Worm (Caenorhabditis elegans) whole organism, L4 larva: ENCODE measurements around the gene coh-3.

ENCODE experiments used
- T26A8.4 ChIP-seq: fragments of 200-800 bp; sonication (Bioruptor generic); IDR thresholded peaks from 2 replicates; pipeline ENCODE4 v1.3.6; 2022; ENCODE audit warnings: missing genetic modification characterization, missing compliant biosample characterization
- Y105C5A.15 ChIP-seq: fragments of 200-800 bp; sonication (Bioruptor generic); IDR thresholded peaks from 2 replicates; pipeline ENCODE4 v1.3.6; 2022; ENCODE audit warnings: missing genetic modification characterization, missing compliant biosample characterization
- Y75B8A.6 ChIP-seq: fragments of 200-800 bp; sonication (Bioruptor generic); IDR thresholded peaks from 2 replicates; pipeline ENCODE4 v1.3.6; 2022; ENCODE audit warnings: missing genetic modification reagents, missing genetic modification characterization, missing compliant biosample characterization
- ZK337.2 ChIP-seq: fragments of 200-800 bp; sonication (Bioruptor generic); IDR thresholded peaks from 2 replicates; pipeline ENCODE4 v1.3.6; 2022; ENCODE audit warnings: missing genetic modification reagents, missing genetic modification characterization, missing compliant biosample characterization
- ZK546.5 ChIP-seq, 2 experiments: sonication (generic microtip); optimal IDR thresholded peaks; 2 replicates each; lab custom pipeline; 2017; ENCODE audit warnings: missing biosample characterization in 2 of 2, missing genetic modification characterization in 2 of 2
- aha-1 ChIP-seq: fragments of 150-350 bp; peaks from one replicate; lab custom pipeline; 2014; ENCODE audit warnings: missing biosample characterization, missing genetic modification characterization
- ama-1 ChIP-seq: fragments of 150-350 bp; optimal IDR thresholded peaks from 2 replicates; lab custom pipeline; 2014; ENCODE audit warnings: inconsistent platforms, mixed read lengths
- attf-4 ChIP-seq: sonication (generic microtip); optimal IDR thresholded peaks from 3 replicates; lab custom pipeline; 2017; ENCODE audit warnings: missing biosample characterization, missing genetic modification characterization
- ceh-82 ChIP-seq: sonication (generic microtip); optimal IDR thresholded peaks from 2 replicates; lab custom pipeline; 2017; ENCODE audit warnings: missing biosample characterization, missing genetic modification characterization
- ces-1 ChIP-seq: fragments of 150-350 bp; sonication (generic microtip); optimal IDR thresholded peaks from 4 replicates; lab custom pipeline; 2014; ENCODE audit warnings: missing biosample characterization, missing genetic modification reagents, missing genetic modification characterization
- daf-16 ChIP-seq, 3 experiments: sonication (generic microtip); optimal IDR thresholded peaks; 2 replicates each; lab custom pipeline; 2016 to 2017; ENCODE audit warnings: missing genetic modification characterization in 3 of 3, missing genetic modification reagents in 3 of 3, mild to moderate bottlenecking in 2 of 3, missing compliant biosample characterization in 2 of 3, missing biosample characterization in 1 of 3, moderate library complexity in 1 of 3
- dmd-6 ChIP-seq: fragments of 200-800 bp; sonication (Bioruptor generic); IDR thresholded peaks from 2 replicates; pipeline ENCODE4 v1.3.6; 2022; ENCODE audit warnings: missing genetic modification reagents, missing genetic modification characterization, missing compliant biosample characterization
- dpl-1 ChIP-seq: fragments of 150-350 bp; optimal IDR thresholded peaks from 2 replicates; lab custom pipeline; 2014; ENCODE audit warnings: missing biosample characterization, missing genetic modification reagents, missing genetic modification characterization
- duxl-1 ChIP-seq: sonication (generic microtip); optimal IDR thresholded peaks from 2 replicates; lab custom pipeline; 2016; ENCODE audit warnings: mild to moderate bottlenecking, missing genetic modification characterization, moderate library complexity, missing compliant biosample characterization; ENCODE audit not compliant: poor library complexity
- gei-8 ChIP-seq: fragments of 200-800 bp; sonication (Bioruptor generic); optimal IDR thresholded peaks from 2 replicates; lab custom pipeline; 2018; ENCODE audit warnings: mild to moderate bottlenecking, missing genetic modification characterization, missing compliant biosample characterization
- hlh-30 ChIP-seq: sonication (generic microtip); optimal IDR thresholded peaks from 2 replicates; lab custom pipeline; 2017; ENCODE audit warnings: antibody characterized with exemption, mild to moderate bottlenecking, missing genetic modification characterization, missing compliant biosample characterization; ENCODE audit not compliant: insufficient read depth
- hmg-1.1 ChIP-seq: fragments of 200-800 bp; sonication (Bioruptor generic); IDR thresholded peaks from 2 replicates; pipeline ENCODE4 v1.3.6; 2022; ENCODE audit warnings: missing genetic modification reagents, missing genetic modification characterization, missing compliant biosample characterization
- jun-1 ChIP-seq: fragments of 150-350 bp; optimal IDR thresholded peaks from 2 replicates; lab custom pipeline; 2014; ENCODE audit warnings: missing biosample characterization, missing genetic modification reagents, missing genetic modification characterization
- lim-7 ChIP-seq: fragments of 200-800 bp; sonication (Bioruptor generic); IDR thresholded peaks from 2 replicates; pipeline ENCODE4 v1.3.6; 2022; ENCODE audit warnings: missing genetic modification characterization, missing compliant biosample characterization
- lin-38 ChIP-seq: fragments of 200-800 bp; sonication (Bioruptor generic); IDR thresholded peaks from 2 replicates; pipeline ENCODE4 v1.3.6; 2022; ENCODE audit warnings: missing genetic modification reagents, missing genetic modification characterization, missing compliant biosample characterization
- lir-3 ChIP-seq: sonication (generic microtip); optimal IDR thresholded peaks from 2 replicates; lab custom pipeline; 2016; ENCODE audit warnings: mild to moderate bottlenecking, missing genetic modification characterization, missing compliant biosample characterization
- mdl-1 ChIP-seq, 2 experiments: fragments of 150-350 bp in 1 of 2; sonication (generic microtip) in 1 of 2; optimal IDR thresholded peaks; 2 replicates each; lab custom pipeline; 2014 to 2017; ENCODE audit warnings: missing biosample characterization in 2 of 2, missing genetic modification characterization in 2 of 2
- mep-1 ChIP-seq: fragments of 150-350 bp; sonication (generic microtip); optimal IDR thresholded peaks from 3 replicates; lab custom pipeline; 2014; ENCODE audit warnings: missing biosample characterization, missing genetic modification characterization
- mes-2 ChIP-seq: sonication (generic microtip); optimal IDR thresholded peaks from 2 replicates; lab custom pipeline; 2016; ENCODE audit warnings: missing genotype, mild to moderate bottlenecking, missing genetic modification characterization, missing compliant biosample characterization; ENCODE audit not compliant: poor library complexity, severe bottlenecking
- mxl-2 ChIP-seq: fragments of 200-800 bp; sonication (Bioruptor generic); conservative IDR thresholded peaks from 2 replicates; pipeline ENCODE4 v1.3.6; 2022; ENCODE audit warnings: missing genetic modification reagents, missing genetic modification characterization, missing compliant biosample characterization
- mxl-3 ChIP-seq: fragments of 200-800 bp; sonication (Bioruptor generic); optimal IDR thresholded peaks from 2 replicates; lab custom pipeline; 2018; ENCODE audit warnings: mild to moderate bottlenecking, missing genetic modification characterization, missing compliant biosample characterization
- nhr-28 ChIP-seq: fragments of 150-350 bp; optimal IDR thresholded peaks from 2 replicates; lab custom pipeline; 2014; ENCODE audit warnings: missing biosample characterization, missing genetic modification characterization
- nhr-6 ChIP-seq: fragments of 150-350 bp; optimal IDR thresholded peaks from 2 replicates; lab custom pipeline; 2014; ENCODE audit warnings: missing biosample characterization, missing genetic modification characterization
- nhr-77 ChIP-seq: fragments of 150-350 bp; optimal IDR thresholded peaks from 2 replicates; lab custom pipeline; 2014; ENCODE audit warnings: missing biosample characterization, missing genetic modification characterization
- set-16 ChIP-seq: fragments of 200-800 bp; sonication (Bioruptor generic); IDR thresholded peaks from 2 replicates; pipeline ENCODE4 v1.3.6; 2022; ENCODE audit warnings: missing genetic modification reagents, missing genetic modification characterization, missing compliant biosample characterization
- skn-1 ChIP-seq: fragments of 150-350 bp; optimal IDR thresholded peaks from 2 replicates; lab custom pipeline; 2014; ENCODE audit warnings: missing biosample characterization, missing genetic modification characterization
- snpc-1.2 ChIP-seq: fragments of 200-800 bp; sonication (Bioruptor generic); IDR thresholded peaks from 2 replicates; pipeline ENCODE4 v1.3.6; 2022; ENCODE audit warnings: missing genetic modification reagents, missing genetic modification characterization, missing compliant biosample characterization
- tag-97 ChIP-seq: fragments of 200-800 bp; sonication (Bioruptor generic); IDR thresholded peaks from 2 replicates; pipeline ENCODE4 v1.3.6; 2022; ENCODE audit warnings: missing genetic modification characterization, missing compliant biosample characterization
- unc-130 ChIP-seq: sonication (generic microtip); optimal IDR thresholded peaks from 2 replicates; lab custom pipeline; 2016; ENCODE audit warnings: missing genetic modification reagents, missing genetic modification characterization, missing compliant biosample characterization
- zip-11 ChIP-seq: fragments of 200-800 bp; sonication (Bioruptor generic); IDR thresholded peaks from 2 replicates; pipeline ENCODE4 v1.3.6; 2022; ENCODE audit warnings: missing genetic modification characterization, missing compliant biosample characterization
- ztf-7 ChIP-seq: fragments of 150-350 bp; optimal IDR thresholded peaks from 2 replicates; lab custom pipeline; 2014; ENCODE audit warnings: missing biosample characterization, missing genetic modification characterization

The coh-3 gene

DNA sequence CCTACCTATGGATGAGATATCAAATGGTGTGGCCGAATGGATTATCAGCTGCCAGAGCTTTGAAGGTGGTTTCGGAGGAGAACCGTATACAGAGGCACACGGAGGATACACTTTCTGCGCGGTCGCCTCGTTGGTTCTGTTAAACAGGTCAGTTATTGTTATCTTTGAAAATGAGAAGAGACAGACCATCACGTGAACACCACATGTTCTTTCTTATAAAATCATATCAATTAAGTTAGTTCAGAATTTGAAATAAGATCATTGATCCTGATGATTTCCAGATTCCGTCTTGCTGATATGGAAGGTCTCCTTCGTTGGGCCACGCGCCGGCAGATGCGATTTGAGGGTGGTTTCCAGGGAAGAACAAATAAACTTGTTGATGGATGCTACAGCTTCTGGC is 8.6 kb upstream of the coh-3 start:
- no peak for TF ChIP-seq mes-2 (tag; lab: Kevin White, UChicago)
- no peak for TF ChIP-seq skn-1
- TF ChIP-seq hlh-30, result peak; percentile 58
- peak; percentile 38 for TF ChIP-seq mxl-3 (GFP tag; lab: Kevin White, UChicago)
- no peak for TF ChIP-seq ZK337.2 (GFP tag; lab: Robert Waterston, UW)
- TF ChIP-seq ztf-7, result no peak
- no peak for TF ChIP-seq duxl-1
- TF ChIP-seq Y105C5A.15, result no peak
- peak; percentile 63; the same call in 1 of the 2 replicates for TF ChIP-seq mxl-2 (GFP tag; lab: Robert Waterston, UW)
- no peak for TF ChIP-seq nhr-77 (tag; lab: Kevin White, UChicago)
- TF ChIP-seq dmd-6, result peak; percentile 26; the same call in 1 of the 2 replicates
- no peak for TF ChIP-seq jun-1 (tag; lab: Kevin White, UChicago)
- no peak for TF ChIP-seq mdl-1 (tag; optimal IDR thresholded peaks at IDR 0.05; lab: Kevin White, UChicago)
- TF ChIP-seq zip-11 (GFP tag; lab: Robert Waterston, UW), result no peak
- TF ChIP-seq tag-97 (GFP tag; lab: Robert Waterston, UW), result no peak
- TF ChIP-seq lir-3 (tag; lab: Kevin White, UChicago), result no peak
- peak; percentile 37 for TF ChIP-seq nhr-28 (tag; lab: Kevin White, UChicago)
- TF ChIP-seq Y75B8A.6 (GFP tag; lab: Robert Waterston, UW), result no peak
- TF ChIP-seq set-16, result no peak
- TF ChIP-seq hmg-1.1 (GFP tag; lab: Robert Waterston, UW), result no peak
- TF ChIP-seq nhr-6 (tag; lab: Kevin White, UChicago), result no peak
- TF ChIP-seq mep-1 (tag; lab: Kevin White, UChicago), result no peak

DNA sequence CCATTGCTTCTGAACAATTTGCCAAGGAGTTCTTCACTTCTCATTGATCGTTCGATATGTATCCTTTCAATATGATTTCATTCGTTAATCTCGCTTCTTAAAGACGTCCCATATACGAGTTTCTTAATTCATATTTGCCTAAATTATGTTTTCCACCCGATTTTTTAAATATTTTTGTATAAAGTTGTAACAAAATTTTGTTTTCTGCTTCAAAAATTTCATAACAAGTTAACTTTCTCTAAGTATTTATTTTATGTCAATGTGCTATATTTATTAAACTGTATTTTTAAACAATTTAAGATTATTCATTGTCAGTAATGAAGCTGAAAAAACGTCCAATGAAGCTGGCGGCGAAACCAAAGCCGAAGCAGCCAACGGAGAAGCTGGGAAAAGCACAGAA is 7.8 kb upstream of the coh-3 start, which contains the start of gene F23B12.7:
Gene F23B12.7, plus strand, starts transcription at position 301 of the 400 bp plus-strand sequence.
- TF ChIP-seq ama-1 (lab: Kevin White, UChicago), result peak; percentile 12
- TF ChIP-seq ZK546.5 (tag; optimal IDR thresholded peaks at IDR 0.05; lab: Kevin White, UChicago), result no peak

DNA sequence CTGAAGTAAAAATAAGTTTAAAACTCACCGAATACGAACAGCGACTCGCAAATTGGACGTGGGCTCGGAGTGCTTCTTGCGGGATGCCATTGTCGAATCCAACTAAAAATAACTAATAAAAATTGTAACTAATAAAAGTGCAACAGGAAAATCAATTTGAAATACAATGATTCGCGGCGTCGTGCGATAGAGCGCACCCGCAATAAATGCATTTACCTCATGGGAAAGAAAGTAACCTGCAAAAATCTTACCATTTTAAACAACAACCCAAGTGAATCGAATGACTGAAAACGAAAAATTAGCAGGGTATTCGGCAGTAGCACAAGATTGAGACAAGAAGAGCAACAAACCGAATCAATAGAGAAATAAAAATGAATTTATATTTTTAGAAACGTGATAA is 596 bp upstream of the coh-3 start, which contains the start of gene bmk-1:
Gene bmk-1, minus strand, starts transcription at position 359 of the 400 bp plus-strand sequence.
- TF ChIP-seq aha-1 (tag; lab: Kevin White, UChicago) (peak; percentile 70), lin-38 (GFP tag; lab: Robert Waterston, UW) (peak; percentile 63), attf-4 (no peak), mes-2 (tag; lab: Kevin White, UChicago) (peak; percentile 25), ceh-82 (tag; lab: Kevin White, UChicago) (no peak), dpl-1 (peak; percentile 73), lim-7 (GFP tag; lab: Robert Waterston, UW) (0 out of 2 replicates have a peak, but pooled peaks have one; percentile 7)

DNA sequence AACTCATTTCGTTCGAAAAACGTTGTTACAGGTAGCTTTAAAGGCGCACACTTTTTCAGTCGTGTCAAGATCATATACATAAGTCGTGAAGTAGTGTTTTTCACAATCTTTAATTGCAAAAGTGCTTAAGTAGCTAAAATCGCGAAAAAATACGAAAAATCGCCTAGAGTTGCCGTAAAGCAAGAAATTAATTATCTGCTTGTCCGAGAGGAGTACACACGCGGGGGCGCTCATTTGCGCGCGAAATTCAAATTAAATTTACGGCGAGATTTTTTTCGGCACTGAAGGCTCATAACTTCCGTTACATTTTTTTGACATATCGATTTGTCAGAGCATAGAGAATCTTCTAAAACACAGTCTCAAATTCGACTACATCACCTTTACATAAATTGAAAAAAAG is 2.9 kb downstream of the coh-3 start:
- TF ChIP-seq duxl-1 (no peak), ces-1 (GFP tag; lab: Kevin White, UChicago) (no peak), lin-38 (GFP tag; lab: Robert Waterston, UW) (no peak), gei-8 (GFP tag; lab: Kevin White, UChicago) (no peak), snpc-1.2 (GFP tag; lab: Robert Waterston, UW) (no peak), T26A8.4 (GFP tag; lab: Robert Waterston, UW) (no peak), daf-16 (GFP tag; optimal IDR thresholded peaks at IDR 0.05; lab: Kevin White, UChicago) (no peak), daf-16 (tag; optimal IDR thresholded peaks at IDR 0.05; lab: Kevin White, UChicago) (no peak), unc-130 (GFP tag; lab: Kevin White, UChicago) (no peak), lir-3 (tag; lab: Kevin White, UChicago) (no peak)
